Worm (Caenorhabditis elegans) whole organism, L2 larva: ENCODE measurements around the gene Y57G11C.36.

ENCODE experiments used
- ama-1 ChIP-seq: fragments of 150-350 bp; optimal IDR thresholded peaks from 2 replicates; lab custom pipeline; 2018; ENCODE audit warnings: inconsistent platforms
- ceh-82 ChIP-seq: fragments of 150-350 bp; optimal IDR thresholded peaks from 2 replicates; lab custom pipeline; 2014; ENCODE audit warnings: missing biosample characterization, missing genetic modification characterization
- lin-11 ChIP-seq: fragments of 150-350 bp; sonication (generic microtip); optimal IDR thresholded peaks from 2 replicates; lab custom pipeline; 2014; ENCODE audit warnings: missing biosample characterization, missing genetic modification characterization, inconsistent platforms, mixed read lengths
- mab-5 ChIP-seq: fragments of 150-350 bp; optimal IDR thresholded peaks from 2 replicates; lab custom pipeline; 2014; ENCODE audit warnings: missing biosample characterization, missing genetic modification characterization
- nhr-12 ChIP-seq: fragments of 150-350 bp; optimal IDR thresholded peaks from 2 replicates; lab custom pipeline; 2014; ENCODE audit warnings: missing biosample characterization, missing genetic modification characterization
- nhr-129 ChIP-seq: fragments of 150-350 bp; optimal IDR thresholded peaks from 2 replicates; lab custom pipeline; 2014; ENCODE audit warnings: missing biosample characterization, missing genetic modification characterization
- nhr-237 ChIP-seq: fragments of 150-350 bp; optimal IDR thresholded peaks from 2 replicates; lab custom pipeline; 2014; ENCODE audit warnings: missing biosample characterization, missing genetic modification characterization
- snpc-4 ChIP-seq: fragments of 150-350 bp; optimal IDR thresholded peaks from 2 replicates; lab custom pipeline; 2014; ENCODE audit warnings: missing biosample characterization, missing genetic modification characterization
- unc-62 ChIP-seq: fragments of 150-350 bp; optimal IDR thresholded peaks from 2 replicates; lab custom pipeline; 2014; ENCODE audit warnings: missing biosample characterization, missing genetic modification reagents, missing genetic modification characterization
- zag-1 ChIP-seq: fragments of 150-350 bp; optimal IDR thresholded peaks from 2 replicates; lab custom pipeline; 2014; ENCODE audit warnings: missing biosample characterization, missing genetic modification characterization

DNA sequence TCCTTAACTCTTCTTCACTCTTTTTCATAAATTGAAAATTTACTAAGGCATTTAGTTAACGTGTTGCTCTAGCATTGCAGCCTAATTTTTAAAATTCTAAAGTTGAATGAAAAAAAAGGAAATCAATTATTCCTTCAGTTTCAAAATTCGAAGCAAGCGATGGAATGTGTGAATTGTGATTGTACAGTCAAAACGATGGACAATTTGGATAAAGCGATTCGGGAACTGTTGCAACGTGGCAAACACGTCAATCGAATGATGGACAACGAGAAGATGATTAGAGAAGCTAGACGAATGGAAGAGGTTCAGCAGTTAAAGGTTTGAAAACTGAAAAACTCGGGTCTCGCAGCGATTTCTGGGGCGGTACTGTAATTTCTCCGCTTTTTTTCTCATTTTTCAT lies 25.6 kb upstream of the Y57G11C.36 start, which contains the start of gene Y57G11C.14:
- TF ChIP-seq zag-1 (tag; lab: Kevin White, UChicago): no peak
- TF ChIP-seq unc-62 (GFP tag; lab: Kevin White, UChicago): no peak
- TF ChIP-seq nhr-12 (tag; lab: Kevin White, UChicago): no peak
- no peak for TF ChIP-seq ceh-82 (tag; lab: Kevin White, UChicago)
- no peak for TF ChIP-seq nhr-129 (tag; lab: Kevin White, UChicago)
- TF ChIP-seq ama-1 (lab: Kevin White, UChicago): no peak
- TF ChIP-seq nhr-237: no peak
- no peak for TF ChIP-seq lin-11 (tag; lab: Kevin White, UChicago)
- no peak for TF ChIP-seq snpc-4
- no peak for TF ChIP-seq mab-5
